Worm (Caenorhabditis elegans): ENCODE results near the gene F47B10.4.

Gene F47B10.4

DNA sequence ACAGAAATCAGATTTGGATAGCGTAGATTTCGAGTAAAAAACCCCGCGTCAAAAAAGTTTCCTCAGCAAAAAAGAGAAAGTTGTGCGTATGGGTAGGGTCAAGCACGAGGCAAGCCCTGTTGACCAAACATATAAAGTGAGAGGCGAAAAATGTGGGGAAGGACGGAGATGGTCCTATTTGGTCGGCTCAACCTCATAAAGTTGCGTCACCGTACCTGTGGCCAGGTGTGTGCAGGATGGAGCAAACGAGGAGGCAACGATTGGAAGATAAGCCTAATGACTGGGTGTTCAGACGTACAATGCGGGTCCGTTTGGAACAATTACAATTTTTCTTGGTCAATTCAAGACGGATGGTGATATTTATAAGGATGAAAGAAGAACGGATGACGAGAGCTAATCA lies 36.1 kb downstream of the F47B10.4 start:
- TF ChIP-seq tbx-2 (tag; optimal IDR thresholded peaks at IDR 0.05) = peak; percentile 48
- TF ChIP-seq lim-6 (tag; optimal IDR thresholded peaks at IDR 0.05) = no peak
- no peak for TF ChIP-seq ceh-6 (GFP tag; optimal IDR thresholded peaks at IDR 0.05)
- TF ChIP-seq fax-1 (tag; optimal IDR thresholded peaks at IDR 0.05) = no peak
- no peak for TF ChIP-seq ceh-45 (GFP tag; IDR thresholded peaks at IDR 0.05)
- TF ChIP-seq K02D7.2 (tag; optimal IDR thresholded peaks at IDR 0.05) = no peak
- no peak for TF ChIP-seq elt-2 (tag; optimal IDR thresholded peaks at IDR 0.05)
- TF ChIP-seq hlh-8 (tag; optimal IDR thresholded peaks at IDR 0.05) = no peak
- no peak for TF ChIP-seq ahr-1 (tag; optimal IDR thresholded peaks at IDR 0.05)
- peak; percentile 14 for TF ChIP-seq sdc-2 (tag; optimal IDR thresholded peaks at IDR 0.05)
- TF ChIP-seq odd-2 (tag; optimal IDR thresholded peaks at IDR 0.05) = no peak
- TF ChIP-seq ceh-9 (tag; optimal IDR thresholded peaks at IDR 0.05) = no peak
- no peak for TF ChIP-seq ama-1 (optimal IDR thresholded peaks at IDR 0.05)
- no peak for TF ChIP-seq gmeb-2 (tag; optimal IDR thresholded peaks at IDR 0.05)
- TF ChIP-seq npax-4 (tag; optimal IDR thresholded peaks at IDR 0.05) = no peak
- no peak for TF ChIP-seq ceh-2 (tag; optimal IDR thresholded peaks at IDR 0.05)
- no peak for TF ChIP-seq ets-4 (tag; optimal IDR thresholded peaks at IDR 0.05)

DNA sequence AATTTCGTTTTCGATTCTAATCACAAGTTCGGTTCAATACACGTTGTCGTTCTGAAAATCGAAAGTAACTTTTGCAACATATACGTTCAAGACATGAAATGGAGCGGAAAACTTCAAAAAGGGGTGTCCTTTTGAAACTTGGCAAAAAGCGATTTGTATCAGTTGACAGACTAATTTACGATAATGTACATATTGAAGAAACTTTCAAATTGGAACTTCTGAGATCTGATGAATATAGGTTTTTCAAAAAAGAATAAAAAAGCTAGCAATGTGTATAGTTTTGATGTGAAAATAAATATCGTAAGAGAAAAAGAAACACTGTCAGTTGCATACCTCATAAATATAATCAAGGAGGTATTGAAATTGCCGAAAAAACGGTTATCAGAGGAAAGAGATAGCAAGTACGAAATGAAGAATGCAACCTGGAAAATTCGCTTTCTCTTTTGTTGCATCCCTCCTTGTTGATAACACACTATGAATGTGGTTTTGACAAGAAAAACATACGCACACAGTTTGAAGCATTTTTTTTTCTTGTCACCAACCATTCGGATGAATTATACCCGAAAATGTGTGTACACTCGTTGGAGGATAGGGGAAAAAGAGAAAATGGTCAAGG lies 38.0 kb downstream of the F47B10.4 start, which contains the start of gene dgn-1:
TSS of gene dgn-1 (minus strand) at position 51 of the 616 bp plus-strand sequence.
- TF ChIP-seq ceh-6 (GFP tag; optimal IDR thresholded peaks at IDR 0.05) (no peak), ceh-48 (tag; optimal IDR thresholded peaks at IDR 0.05) (no peak), unc-55 (GFP tag; optimal IDR thresholded peaks at IDR 0.05) (no peak), dmd-4 (tag; optimal IDR thresholded peaks at IDR 0.05; ENCODE audit: borderline replicate concordance) (no peak), sox-4 (tag; optimal IDR thresholded peaks at IDR 0.05) (no peak), hlh-6 (tag; optimal IDR thresholded peaks at IDR 0.05) (no peak), ceh-9 (tag; optimal IDR thresholded peaks at IDR 0.05) (no peak), ceh-14 (tag; optimal IDR thresholded peaks at IDR 0.05) (no peak), fkh-10 (GFP tag; optimal IDR thresholded peaks at IDR 0.05) (no peak), dve-1 (tag; optimal IDR thresholded peaks at IDR 0.05) (no peak), K02D7.2 (tag; optimal IDR thresholded peaks at IDR 0.05) (no peak), syd-9 (tag; optimal IDR thresholded peaks at IDR 0.05) (no peak), hlh-13 (GFP tag; optimal IDR thresholded peaks at IDR 0.05) (no peak), zip-5 (tag; optimal IDR thresholded peaks at IDR 0.05) (no peak), unc-3 (GFP tag; conservative IDR thresholded peaks at IDR 0.05) (no peak), unc-3 (tag; optimal IDR thresholded peaks at IDR 0.05) (no peak), unc-86 (tag; optimal IDR thresholded peaks at IDR 0.05) (no peak), che-1 (tag; optimal IDR thresholded peaks at IDR 0.05) (no peak)

DNA sequence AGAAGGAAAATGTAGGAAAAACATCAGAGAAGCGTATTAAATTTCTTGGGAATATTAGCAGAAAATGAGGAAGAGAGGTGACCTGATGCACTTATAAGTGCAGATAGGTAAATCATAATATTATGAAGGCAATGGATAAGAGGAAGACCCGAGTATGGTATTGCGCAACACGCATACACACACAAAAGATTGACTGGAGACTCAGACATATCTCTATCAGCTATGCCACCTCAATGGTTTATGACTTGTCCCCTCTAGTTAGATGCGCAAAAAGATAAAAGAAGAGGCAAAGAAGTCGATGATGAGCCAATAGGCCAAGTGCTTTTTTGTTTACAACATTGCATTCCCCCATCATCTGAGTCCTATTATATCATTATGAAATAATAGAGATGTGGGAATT lies 41.0 kb downstream of the F47B10.4 start:
- TF ChIP-seq hlh-15 (tag; optimal IDR thresholded peaks at IDR 0.05) (no peak), elt-2 (tag; optimal IDR thresholded peaks at IDR 0.05) (no peak), unc-55 (GFP tag; optimal IDR thresholded peaks at IDR 0.05) (peak; percentile 17), unc-86 (tag; optimal IDR thresholded peaks at IDR 0.05) (no peak), nfya-1 (tag; optimal IDR thresholded peaks at IDR 0.05) (no peak), ceh-30 (tag; optimal IDR thresholded peaks at IDR 0.05) (no peak), nhr-11 (tag; optimal IDR thresholded peaks at IDR 0.05) (no peak), ceh-24 (tag; optimal IDR thresholded peaks at IDR 0.05) (no peak)

DNA sequence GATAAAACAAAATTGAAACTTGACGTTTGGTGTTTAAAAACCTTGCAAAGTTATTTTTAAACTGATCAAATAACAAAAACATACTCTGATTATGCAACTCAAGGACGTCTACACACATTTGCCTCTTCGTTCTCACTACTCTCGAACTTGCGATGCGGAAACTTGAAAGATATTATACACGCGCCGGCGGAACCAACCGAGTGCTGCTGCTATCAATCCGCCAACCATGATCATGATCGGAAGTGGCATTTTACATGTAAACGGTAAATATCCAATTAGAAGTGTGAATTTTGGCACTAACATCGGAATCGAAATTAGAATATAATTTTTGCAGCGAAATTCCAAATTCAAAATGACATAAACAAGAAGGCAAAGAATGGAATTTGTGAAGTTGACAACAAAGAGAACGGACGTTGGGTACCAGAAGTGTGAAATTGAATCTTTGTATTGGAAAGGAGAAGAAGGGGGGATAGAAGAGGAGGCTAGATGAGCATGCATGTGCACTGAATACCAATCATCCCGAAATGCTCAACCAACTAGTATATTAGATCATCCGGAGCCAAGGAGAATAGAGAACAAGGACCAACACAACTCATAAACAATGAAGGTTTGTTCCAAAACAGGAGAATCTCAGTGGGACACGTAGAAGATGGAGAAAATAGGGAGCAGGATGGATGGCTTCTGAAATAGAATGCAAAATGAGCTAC lies 42.4 kb downstream of the F47B10.4 start:
- TF ChIP-seq ceh-31 (tag; optimal IDR thresholded peaks at IDR 0.05) (peak; percentile 36), Y22D7AL.16 (tag; optimal IDR thresholded peaks at IDR 0.05) (no peak), hlh-13 (GFP tag; optimal IDR thresholded peaks at IDR 0.05) (no peak), ceh-48 (tag; optimal IDR thresholded peaks at IDR 0.05) (no peak), unc-42 (tag; optimal IDR thresholded peaks at IDR 0.05) (peak; percentile 64)

Data from whole organism, late embryonic.